Worm (Caenorhabditis elegans) whole organism, L1 larva: ENCODE results near the gene T25B6.5.

Experiments
- ceh-82 ChIP-seq, 3 experiments: fragments of 150-350 bp in 1 of 3; sonication (generic microtip) in 2 of 3; optimal IDR thresholded peaks; 2 replicates each; lab custom pipeline; 2014 to 2017; ENCODE audit warnings: missing biosample characterization in 3 of 3, missing genetic modification characterization in 3 of 3
- fos-1 ChIP-seq: fragments of 150-350 bp; optimal IDR thresholded peaks from 2 replicates; lab custom pipeline; 2014; ENCODE audit warnings: missing biosample characterization, missing genetic modification characterization
- unc-62 ChIP-seq: fragments of 150-350 bp; optimal IDR thresholded peaks from 2 replicates; lab custom pipeline; 2014; ENCODE audit warnings: missing biosample characterization, missing genetic modification reagents, missing genetic modification characterization

- TF ChIP-seq fos-1 (tag; lab: Kevin White, UChicago) = no peak
- TF ChIP-seq unc-62 (GFP tag; lab: Kevin White, UChicago) = no peak
- no peak for TF ChIP-seq ceh-82 (tag; optimal IDR thresholded peaks at IDR 0.05; lab: Kevin White, UChicago)
These were observed 35.1 kb downstream of the T25B6.5 start for ce11 chrX:8986452-8986851.
